Worm (Caenorhabditis elegans) whole organism, L4 larva: ENCODE results near the gene T06C10.3.

Experiments
- F10B5.3 ChIP-seq: sonication (generic microtip); optimal IDR thresholded peaks from 2 replicates; lab custom pipeline; 2016; ENCODE audit warnings: mild to moderate bottlenecking, missing genetic modification characterization, missing compliant biosample characterization
- F26F4.8 ChIP-seq: fragments of 200-800 bp; sonication (Bioruptor generic); conservative IDR thresholded peaks from 2 replicates; pipeline ENCODE4 v1.3.6; 2022; ENCODE audit warnings: missing genetic modification characterization, missing compliant biosample characterization
- F37D6.2 ChIP-seq: sonication (generic microtip); optimal IDR thresholded peaks from 2 replicates; lab custom pipeline; 2016; ENCODE audit warnings: mild to moderate bottlenecking, missing genetic modification characterization, missing compliant biosample characterization
- T26A8.4 ChIP-seq: fragments of 200-800 bp; sonication (Bioruptor generic); IDR thresholded peaks from 2 replicates; pipeline ENCODE4 v1.3.6; 2022; ENCODE audit warnings: missing genetic modification characterization, missing compliant biosample characterization
- Y5F2A.4 ChIP-seq: fragments of 200-800 bp; sonication (Bioruptor generic); optimal IDR thresholded peaks from 2 replicates; lab custom pipeline; 2018; ENCODE audit warnings: mild to moderate bottlenecking, missing genetic modification characterization, missing compliant biosample characterization
- Y75B8A.6 ChIP-seq: fragments of 200-800 bp; sonication (Bioruptor generic); IDR thresholded peaks from 2 replicates; pipeline ENCODE4 v1.3.6; 2022; ENCODE audit warnings: missing genetic modification reagents, missing genetic modification characterization, missing compliant biosample characterization
- ZK337.2 ChIP-seq: fragments of 200-800 bp; sonication (Bioruptor generic); IDR thresholded peaks from 2 replicates; pipeline ENCODE4 v1.3.6; 2022; ENCODE audit warnings: missing genetic modification reagents, missing genetic modification characterization, missing compliant biosample characterization
- ceh-20 ChIP-seq: fragments of 200-800 bp; sonication (Bioruptor generic); IDR thresholded peaks from 2 replicates; pipeline ENCODE4 v1.3.6; 2022; ENCODE audit warnings: missing genetic modification reagents, missing genetic modification characterization, missing compliant biosample characterization
- ceh-62 ChIP-seq: sonication (generic microtip); optimal IDR thresholded peaks from 2 replicates; lab custom pipeline; 2017; ENCODE audit warnings: missing biosample characterization, missing genetic modification characterization
- ces-1 ChIP-seq: fragments of 150-350 bp; sonication (generic microtip); optimal IDR thresholded peaks from 4 replicates; lab custom pipeline; 2014; ENCODE audit warnings: missing biosample characterization, missing genetic modification reagents, missing genetic modification characterization
- daf-12 ChIP-seq: fragments of 150-350 bp; optimal IDR thresholded peaks from 2 replicates; lab custom pipeline; 2014; ENCODE audit warnings: missing biosample characterization, missing genetic modification reagents, missing genetic modification characterization
- daf-19 ChIP-seq: fragments of 200-800 bp; sonication (Bioruptor generic); conservative IDR thresholded peaks from 2 replicates; pipeline ENCODE4 v1.3.6; 2022; ENCODE audit warnings: missing genetic modification characterization, missing compliant biosample characterization
- dmd-6 ChIP-seq: fragments of 200-800 bp; sonication (Bioruptor generic); IDR thresholded peaks from 2 replicates; pipeline ENCODE4 v1.3.6; 2022; ENCODE audit warnings: missing genetic modification reagents, missing genetic modification characterization, missing compliant biosample characterization
- dmd-8 ChIP-seq: fragments of 200-800 bp; sonication (Bioruptor generic); IDR thresholded peaks from 2 replicates; pipeline ENCODE4 v1.3.6; 2022; ENCODE audit warnings: missing genetic modification characterization, missing compliant biosample characterization
- dmd-9 ChIP-seq: fragments of 200-800 bp; sonication (Bioruptor generic); IDR thresholded peaks from 2 replicates; pipeline ENCODE4 v1.3.6; 2022; ENCODE audit warnings: missing genetic modification reagents, missing genetic modification characterization, missing compliant biosample characterization
- duxl-1 ChIP-seq: sonication (generic microtip); optimal IDR thresholded peaks from 2 replicates; lab custom pipeline; 2016; ENCODE audit warnings: mild to moderate bottlenecking, missing genetic modification characterization, moderate library complexity, missing compliant biosample characterization; ENCODE audit not compliant: poor library complexity
- egl-43 ChIP-seq: fragments of 200-800 bp; sonication (Bioruptor generic); IDR thresholded peaks from 2 replicates; pipeline ENCODE4 v1.3.6; 2022; ENCODE audit warnings: missing genetic modification reagents, missing genetic modification characterization, missing compliant biosample characterization
- fkh-10 ChIP-seq: fragments of 150-350 bp; optimal IDR thresholded peaks from 2 replicates; lab custom pipeline; 2014; ENCODE audit warnings: missing biosample characterization, missing genetic modification reagents, missing genetic modification characterization
- hlh-11 ChIP-seq: fragments of 200-800 bp; sonication (Bioruptor generic); optimal IDR thresholded peaks from 2 replicates; lab custom pipeline; 2018; ENCODE audit warnings: mild to moderate bottlenecking, missing genetic modification characterization, missing compliant biosample characterization
- jun-1 ChIP-seq: fragments of 150-350 bp; optimal IDR thresholded peaks from 2 replicates; lab custom pipeline; 2014; ENCODE audit warnings: missing biosample characterization, missing genetic modification reagents, missing genetic modification characterization
- lin-29 ChIP-seq: fragments of 200-800 bp; sonication (Bioruptor generic); IDR thresholded peaks from 2 replicates; pipeline ENCODE4 v1.3.6; 2022; ENCODE audit warnings: missing genetic modification reagents, missing genetic modification characterization, missing compliant biosample characterization
- lin-38 ChIP-seq: fragments of 200-800 bp; sonication (Bioruptor generic); IDR thresholded peaks from 2 replicates; pipeline ENCODE4 v1.3.6; 2022; ENCODE audit warnings: missing genetic modification reagents, missing genetic modification characterization, missing compliant biosample characterization
- lin-39 ChIP-seq: fragments of 150-350 bp; optimal IDR thresholded peaks from 2 replicates; lab custom pipeline; 2014; ENCODE audit warnings: missing biosample characterization, missing genetic modification reagents, missing genetic modification characterization
- lir-3 ChIP-seq: sonication (generic microtip); optimal IDR thresholded peaks from 2 replicates; lab custom pipeline; 2016; ENCODE audit warnings: mild to moderate bottlenecking, missing genetic modification characterization, missing compliant biosample characterization
- madf-5 ChIP-seq, 2 experiments: fragments of 200-800 bp; sonication (Bioruptor generic); IDR thresholded peaks; 2 replicates each; pipeline ENCODE4 v1.3.6; 2022; ENCODE audit warnings: missing compliant biosample characterization in 2 of 2, missing genetic modification characterization in 2 of 2
- madf-9 ChIP-seq: fragments of 200-800 bp; sonication (Bioruptor generic); conservative IDR thresholded peaks from 2 replicates; pipeline ENCODE4 v1.3.6; 2022; ENCODE audit warnings: missing genetic modification reagents, missing genetic modification characterization, missing compliant biosample characterization
- mdl-1 ChIP-seq, 2 experiments: fragments of 150-350 bp in 1 of 2; sonication (generic microtip) in 1 of 2; optimal IDR thresholded peaks; 2 replicates each; lab custom pipeline; 2014 to 2017; ENCODE audit warnings: missing biosample characterization in 2 of 2, missing genetic modification characterization in 2 of 2
- mep-1 ChIP-seq: fragments of 150-350 bp; sonication (generic microtip); optimal IDR thresholded peaks from 3 replicates; lab custom pipeline; 2014; ENCODE audit warnings: missing biosample characterization, missing genetic modification characterization
- mes-2 ChIP-seq: sonication (generic microtip); optimal IDR thresholded peaks from 2 replicates; lab custom pipeline; 2016; ENCODE audit warnings: missing genotype, mild to moderate bottlenecking, missing genetic modification characterization, missing compliant biosample characterization; ENCODE audit not compliant: poor library complexity, severe bottlenecking
- mxl-3 ChIP-seq: fragments of 200-800 bp; sonication (Bioruptor generic); optimal IDR thresholded peaks from 2 replicates; lab custom pipeline; 2018; ENCODE audit warnings: mild to moderate bottlenecking, missing genetic modification characterization, missing compliant biosample characterization
- nhr-28 ChIP-seq: fragments of 150-350 bp; optimal IDR thresholded peaks from 2 replicates; lab custom pipeline; 2014; ENCODE audit warnings: missing biosample characterization, missing genetic modification characterization
- nhr-48 ChIP-seq: sonication (generic microtip); optimal IDR thresholded peaks from 2 replicates; lab custom pipeline; 2016; ENCODE audit warnings: mild to moderate bottlenecking, missing genetic modification characterization, missing compliant biosample characterization
- nhr-6 ChIP-seq: fragments of 150-350 bp; optimal IDR thresholded peaks from 2 replicates; lab custom pipeline; 2014; ENCODE audit warnings: missing biosample characterization, missing genetic modification characterization
- nhr-76 ChIP-seq: fragments of 150-350 bp; optimal IDR thresholded peaks from 2 replicates; lab custom pipeline; 2014; ENCODE audit warnings: missing biosample characterization, missing genetic modification characterization
- nhr-77 ChIP-seq: fragments of 150-350 bp; optimal IDR thresholded peaks from 2 replicates; lab custom pipeline; 2014; ENCODE audit warnings: missing biosample characterization, missing genetic modification characterization
- saeg-2 ChIP-seq: fragments of 200-800 bp; sonication (Bioruptor generic); IDR thresholded peaks from 2 replicates; pipeline ENCODE4 v1.3.6; 2022; ENCODE audit warnings: missing genetic modification reagents, missing genetic modification characterization, missing compliant biosample characterization
- set-16 ChIP-seq: fragments of 200-800 bp; sonication (Bioruptor generic); IDR thresholded peaks from 2 replicates; pipeline ENCODE4 v1.3.6; 2022; ENCODE audit warnings: missing genetic modification reagents, missing genetic modification characterization, missing compliant biosample characterization
- spr-1 ChIP-seq: sonication (generic microtip); optimal IDR thresholded peaks from 2 replicates; lab custom pipeline; 2016; ENCODE audit warnings: mild to moderate bottlenecking, missing genetic modification characterization, missing compliant biosample characterization
- tra-1 ChIP-seq: fragments of 200-800 bp; sonication (Bioruptor generic); IDR thresholded peaks from 2 replicates; pipeline ENCODE4 v1.3.6; 2022; ENCODE audit warnings: missing genetic modification reagents, missing genetic modification characterization, missing compliant biosample characterization
- unc-62 ChIP-seq, 3 experiments: fragments of 150-350 bp in 1 of 3; sonication (generic microtip); optimal IDR thresholded peaks in 2 of 3; peaks in 1 of 3; 1 replicate in 1 of 3; 2 replicates in 2 of 3; lab custom pipeline; 2014 to 2017; ENCODE audit warnings: missing biosample characterization in 3 of 3, missing genetic modification characterization in 3 of 3, missing genetic modification reagents in 3 of 3, missing genotype in 1 of 3
- zfp-2 ChIP-seq: sonication (generic microtip); optimal IDR thresholded peaks from 2 replicates; lab custom pipeline; 2016; ENCODE audit warnings: mild to moderate bottlenecking, missing genetic modification characterization, missing compliant biosample characterization
- zip-11 ChIP-seq: fragments of 200-800 bp; sonication (Bioruptor generic); IDR thresholded peaks from 2 replicates; pipeline ENCODE4 v1.3.6; 2022; ENCODE audit warnings: missing genetic modification characterization, missing compliant biosample characterization
- zip-2 ChIP-seq: fragments of 150-350 bp; optimal IDR thresholded peaks from 2 replicates; lab custom pipeline; 2014; ENCODE audit warnings: missing biosample characterization, missing genetic modification characterization
- ztf-7 ChIP-seq: fragments of 150-350 bp; optimal IDR thresholded peaks from 2 replicates; lab custom pipeline; 2014; ENCODE audit warnings: missing biosample characterization, missing genetic modification characterization

Gene T06C10.3

ce11 chrIV:7870451-7870850 lies at the start of gene T06C10.3:
Gene T06C10.3 (plus strand): TSS chrIV:7870751.
- no peak for TF ChIP-seq lir-3 (tag; lab: Kevin White, UChicago)
- TF ChIP-seq F37D6.2 = no peak
- TF ChIP-seq hlh-11 (tag; lab: Kevin White, UChicago) = no peak
- no peak for TF ChIP-seq ztf-7 (tag; lab: Kevin White, UChicago)
- no peak for TF ChIP-seq ceh-20 (GFP tag; lab: Robert Waterston, UW)
- TF ChIP-seq lin-38 (GFP tag; lab: Robert Waterston, UW) = no peak
- TF ChIP-seq F26F4.8 (GFP tag; lab: Robert Waterston, UW) = no peak
- TF ChIP-seq mxl-3 (GFP tag; lab: Kevin White, UChicago) = no peak

ce11 chrIV:7822524-7822923 lies 48.0 kb upstream of the T06C10.3 start, which contains the start of gene T14A8.2:
Gene T14A8.2 (minus strand): TSS chrIV:7822624.
- TF ChIP-seq jun-1 (no peak), madf-5 (GFP tag; IDR thresholded peaks at IDR 0.05; lab: Robert Waterston, UW) (no peak), spr-1 (tag; lab: Kevin White, UChicago) (no peak), set-16 (GFP tag; lab: Robert Waterston, UW) (no peak), Y5F2A.4 (no peak), fkh-10 (GFP tag; lab: Kevin White, UChicago) (no peak), unc-62 (GFP tag; optimal IDR thresholded peaks at IDR 0.05 in 1 of 2; lab: Kevin White, UChicago) (no peak), unc-62 (tag; optimal IDR thresholded peaks at IDR 0.05; lab: Kevin White, UChicago) (no peak), nhr-77 (tag; lab: Kevin White, UChicago) (no peak), T26A8.4 (GFP tag; lab: Robert Waterston, UW) (no peak), nhr-48 (no peak), ces-1 (GFP tag; lab: Kevin White, UChicago) (no peak), lin-38 (GFP tag; lab: Robert Waterston, UW) (no peak), tra-1 (GFP tag; lab: Robert Waterston, UW) (no peak), duxl-1 (tag; lab: Kevin White, UChicago) (no peak), F10B5.3 (tag; lab: Kevin White, UChicago) (no peak), saeg-2 (no peak), nhr-28 (tag; lab: Kevin White, UChicago) (no peak), Y75B8A.6 (GFP tag; lab: Robert Waterston, UW) (no peak)

ce11 chrIV:7824649-7825048 lies 45.9 kb upstream of the T06C10.3 start:
- no peak for TF ChIP-seq hlh-11 (tag; lab: Kevin White, UChicago)
- TF ChIP-seq nhr-76 = no peak
- no peak for TF ChIP-seq F26F4.8 (GFP tag; lab: Robert Waterston, UW)
- no peak for TF ChIP-seq lin-29 (GFP tag; lab: Robert Waterston, UW)
- no peak for TF ChIP-seq dmd-8
- no peak for TF ChIP-seq unc-62 (GFP tag; optimal IDR thresholded peaks at IDR 0.05 in 1 of 2; lab: Kevin White, UChicago)
- no peak for TF ChIP-seq unc-62 (tag; optimal IDR thresholded peaks at IDR 0.05; lab: Kevin White, UChicago)
- TF ChIP-seq ztf-7 (tag; lab: Kevin White, UChicago) = no peak
- TF ChIP-seq ceh-62 (tag; lab: Kevin White, UChicago) = no peak
- no peak for TF ChIP-seq nhr-48
- TF ChIP-seq zip-2 (tag; lab: Kevin White, UChicago) = no peak
- TF ChIP-seq lir-3 (tag; lab: Kevin White, UChicago) = no peak
- TF ChIP-seq lin-39 (tag; lab: Kevin White, UChicago) = no peak
- TF ChIP-seq daf-19 = no peak
- TF ChIP-seq egl-43 (GFP tag; lab: Robert Waterston, UW) = no peak

ce11 chrIV:7829275-7829938 lies 41.1 kb upstream of the T06C10.3 start, which contains the start of gene C06A6.4:
Gene C06A6.4 (minus strand): TSS chrIV:7829298.
- TF ChIP-seq spr-1 (tag; lab: Kevin White, UChicago) (no peak), mep-1 (tag; lab: Kevin White, UChicago) (no peak), fkh-10 (GFP tag; lab: Kevin White, UChicago) (no peak), ceh-62 (tag; lab: Kevin White, UChicago) (no peak), daf-19 (no peak), Y5F2A.4 (no peak), zfp-2 (tag; lab: Kevin White, UChicago) (no peak), nhr-6 (no peak), dmd-9 (GFP tag; lab: Robert Waterston, UW) (no peak), ZK337.2 (GFP tag; lab: Robert Waterston, UW) (no peak), dmd-6 (GFP tag; lab: Robert Waterston, UW) (peak; percentile 36), mdl-1 (tag; optimal IDR thresholded peaks at IDR 0.05; lab: Kevin White, UChicago) (no peak), daf-12 (no peak), tra-1 (GFP tag; lab: Robert Waterston, UW) (no peak), mes-2 (tag; lab: Kevin White, UChicago) (peak; percentile 10), zip-11 (GFP tag; lab: Robert Waterston, UW) (no peak), madf-9 (GFP tag; lab: Robert Waterston, UW) (no peak)
